Fruit fly (Drosophila melanogaster) whole organism, wandering third instar larva: ENCODE measurements around the gene CG17472.

Source experiments
- Abd-B ChIP-seq: fragments of >200 bp; optimal IDR thresholded peaks from 2 replicates; lab custom pipeline; 2017; ENCODE audit warnings: missing biosample characterization, missing genetic modification characterization
- CG32264 ChIP-seq: fragments of 200-800 bp; sonication (Bioruptor generic); optimal IDR thresholded peaks from 2 replicates; lab custom pipeline; 2016; ENCODE audit warnings: missing biosample characterization, missing genetic modification characterization
- CG9705 ChIP-seq: fragments of 200-800 bp; sonication (Bioruptor generic); optimal IDR thresholded peaks from 2 replicates; lab custom pipeline; 2018; ENCODE audit warnings: missing biosample characterization, mild to moderate bottlenecking, missing genetic modification characterization
- CrebA ChIP-seq: fragments of 200-800 bp; sonication (Bioruptor generic); optimal IDR thresholded peaks from 2 replicates; lab custom pipeline; 2016; ENCODE audit warnings: missing biosample characterization, mild to moderate bottlenecking, missing genetic modification characterization, borderline replicate concordance
- Dfd ChIP-seq: fragments of >200 bp; optimal IDR thresholded peaks from 2 replicates; lab custom pipeline; 2017; ENCODE audit warnings: missing biosample characterization, missing genetic modification characterization
- GATAd ChIP-seq: sonication (Bioruptor generic); optimal IDR thresholded peaks from 2 replicates; lab custom pipeline; 2016; ENCODE audit warnings: missing biosample characterization, missing genetic modification characterization
- HLH106 ChIP-seq: fragments of 200-800 bp; optimal IDR thresholded peaks from 3 replicates; lab custom pipeline; 2019; ENCODE audit warnings: missing biosample characterization, mild to moderate bottlenecking, missing genetic modification characterization, moderate library complexity
- Hnf4 ChIP-seq: fragments of 200-800 bp; sonication (Bioruptor generic); optimal IDR thresholded peaks from 2 replicates; lab custom pipeline; 2016; ENCODE audit warnings: missing biosample characterization, mild to moderate bottlenecking, missing genetic modification characterization
- Hr78 ChIP-seq: fragments of >200 bp; optimal IDR thresholded peaks from 2 replicates; lab custom pipeline; 2017; ENCODE audit warnings: missing biosample characterization, missing genetic modification characterization
- Hr83 ChIP-seq: fragments of 200-300 bp; sonication (Bioruptor generic); optimal IDR thresholded peaks from 2 replicates; lab custom pipeline; 2016; ENCODE audit warnings: missing biosample characterization, mild to moderate bottlenecking, missing genetic modification characterization, moderate library complexity; ENCODE audit not compliant: poor library complexity, severe bottlenecking
- Jra ChIP-seq: sonication (Bioruptor generic); optimal IDR thresholded peaks from 2 replicates; lab custom pipeline; 2016; ENCODE audit warnings: missing biosample characterization, missing genetic modification characterization
- Mio ChIP-seq: sonication (Bioruptor generic); optimal IDR thresholded peaks from 2 replicates; lab custom pipeline; 2016; ENCODE audit warnings: missing biosample characterization, missing genetic modification characterization
- Myc ChIP-seq: fragments of >200 bp; optimal IDR thresholded peaks from 2 replicates; lab custom pipeline; 2017
- N ChIP-seq: fragments of >200 bp; optimal IDR thresholded peaks from 2 replicates; lab custom pipeline; 2018; ENCODE audit warnings: missing biosample characterization, missing external identifiers, missing genetic modification characterization
- Rel ChIP-seq, 2 experiments: fragments of 200-800 bp; sonication (Bioruptor generic) in 1 of 2; optimal IDR thresholded peaks; 2 replicates in 1 of 2; 3 replicates in 1 of 2; lab custom pipeline; 2016 to 2019; ENCODE audit warnings: mild to moderate bottlenecking in 2 of 2, missing biosample characterization in 2 of 2, missing genetic modification characterization in 2 of 2, moderate library complexity in 1 of 2
- Sp1 ChIP-seq: fragments of 200-800 bp; sonication (Bioruptor generic); optimal IDR thresholded peaks from 3 replicates; lab custom pipeline; 2019; ENCODE audit warnings: missing biosample characterization, mild to moderate bottlenecking, missing genetic modification characterization, moderate library complexity
- Vsx2 ChIP-seq: fragments of 200-300, 225-300 bp; sonication (Bioruptor generic); optimal IDR thresholded peaks from 2 replicates; lab custom pipeline; 2018; ENCODE audit warnings: missing biosample characterization, missing genetic modification characterization; ENCODE audit not compliant: partially characterized antibody
- br ChIP-seq: fragments of 200-800 bp; sonication (Bioruptor generic); optimal IDR thresholded peaks from 2 replicates; lab custom pipeline; 2016; ENCODE audit warnings: missing biosample characterization, missing genetic modification characterization
- brk ChIP-seq: fragments of 200-800 bp; sonication (Bioruptor generic); optimal IDR thresholded peaks from 2 replicates; lab custom pipeline; 2016; ENCODE audit warnings: missing biosample characterization, mild to moderate bottlenecking, missing genetic modification characterization
- dl ChIP-seq, 2 experiments: fragments of 175-275, 200-275 bp in 1 of 2; fragments of 200-275 bp in 1 of 2; sonication (Bioruptor generic); optimal IDR thresholded peaks; lab custom pipeline; 2018; ENCODE audit warnings: mild to moderate bottlenecking in 2 of 2, missing biosample characterization in 2 of 2, missing genetic modification characterization in 2 of 2, moderate library complexity in 2 of 2; ENCODE audit not compliant: partially characterized antibody in 2 of 2, insufficient read depth in 1 of 2
- dsf ChIP-seq: sonication (Bioruptor generic); optimal IDR thresholded peaks from 2 replicates; lab custom pipeline; 2016; ENCODE audit warnings: missing biosample characterization, missing genetic modification characterization, borderline replicate concordance
- ey ChIP-seq: fragments of 200-800 bp; sonication (Bioruptor generic); optimal IDR thresholded peaks from 2 replicates; lab custom pipeline; 2016; ENCODE audit warnings: missing biosample characterization, missing genetic modification characterization
- foxo ChIP-seq, 2 experiments: fragments of 200-800 bp; sonication (Bioruptor generic); optimal IDR thresholded peaks; 2 replicates in 1 of 2; 3 replicates in 1 of 2; lab custom pipeline; 2016 to 2017; ENCODE audit warnings: missing biosample characterization in 2 of 2, missing genetic modification characterization in 2 of 2
- h ChIP-seq: fragments of 200-800 bp; sonication (Bioruptor generic); optimal IDR thresholded peaks from 3 replicates; lab custom pipeline; 2016; ENCODE audit warnings: missing biosample characterization, mild to moderate bottlenecking, missing genetic modification characterization
- jim ChIP-seq: fragments of 175-275, 200-325 bp; sonication (Bioruptor generic); optimal IDR thresholded peaks from 2 replicates; lab custom pipeline; 2016; ENCODE audit warnings: missing biosample characterization, mild to moderate bottlenecking, missing genetic modification characterization
- psq ChIP-seq: fragments of 200-800 bp; sonication (Bioruptor generic); optimal IDR thresholded peaks from 3 replicates; lab custom pipeline; 2017; ENCODE audit warnings: missing biosample characterization, mild to moderate bottlenecking, missing genetic modification characterization, moderate library complexity
- sage ChIP-seq: fragments of 200-800 bp; sonication (Bioruptor generic); optimal IDR thresholded peaks from 2 replicates; lab custom pipeline; 2016; ENCODE audit warnings: missing biosample characterization, mild to moderate bottlenecking, missing genetic modification characterization
- sv ChIP-seq: fragments of 200-800 bp; sonication (Bioruptor generic); optimal IDR thresholded peaks from 3 replicates; lab custom pipeline; 2016; ENCODE audit warnings: missing biosample characterization, missing genetic modification characterization
- tai ChIP-seq: sonication (Bioruptor generic); optimal IDR thresholded peaks from 2 replicates; lab custom pipeline; 2016; ENCODE audit warnings: missing biosample characterization, missing genetic modification characterization
- usp ChIP-seq: fragments of >200 bp; optimal IDR thresholded peaks from 2 replicates; lab custom pipeline; 2017; ENCODE audit warnings: missing biosample characterization, missing genetic modification characterization
- woc ChIP-seq: sonication (Bioruptor generic); optimal IDR thresholded peaks from 2 replicates; lab custom pipeline; 2016; ENCODE audit warnings: missing biosample characterization, mild to moderate bottlenecking, missing genetic modification characterization

CG17472 gene

DNA sequence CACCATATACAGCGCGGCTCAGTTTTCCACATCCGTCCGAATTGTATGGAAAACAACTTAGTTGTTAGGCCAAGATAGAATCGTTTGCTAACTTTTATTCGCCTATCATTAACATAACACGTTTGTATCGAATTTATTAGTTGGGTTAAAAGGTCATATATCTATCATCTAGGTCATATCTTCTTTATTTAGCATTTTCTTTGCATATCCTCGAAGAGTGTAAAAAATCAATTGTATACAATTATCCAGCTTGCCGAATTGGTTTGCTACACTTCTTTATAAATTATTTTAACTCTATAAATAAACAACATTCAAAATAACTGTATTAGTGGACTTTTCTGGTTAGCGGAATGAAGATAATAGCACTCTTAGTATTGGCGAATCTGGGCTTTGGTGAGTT lies at the start of gene CG17472:
Gene CG17472, plus strand, starts transcription at position 301 of the 400 bp plus-strand sequence.
- no peak for TF ChIP-seq Sp1 (GFP tag; lab: Kevin White, UChicago)
- TF ChIP-seq CG32264: no peak
- TF ChIP-seq Hr83 (GFP tag; lab: Kevin White, UChicago): no peak
- TF ChIP-seq h (GFP tag; lab: Kevin White, UChicago): no peak
- TF ChIP-seq jim (GFP tag; lab: Kevin White, UChicago): no peak
- TF ChIP-seq Myc: no peak
- no peak for TF ChIP-seq psq
- TF ChIP-seq ey: no peak
- TF ChIP-seq usp (GFP tag; lab: Kevin White, UChicago): no peak
- TF ChIP-seq Rel (GFP tag; optimal IDR thresholded peaks at IDR 0.05; lab: Kevin White, UChicago): no peak
- no peak for TF ChIP-seq Rel (tag; optimal IDR thresholded peaks at IDR 0.05; lab: Kevin White, UChicago)
- TF ChIP-seq Dfd (GFP tag; lab: Kevin White, UChicago): no peak
- no peak for TF ChIP-seq sv (GFP tag; lab: Kevin White, UChicago)

DNA sequence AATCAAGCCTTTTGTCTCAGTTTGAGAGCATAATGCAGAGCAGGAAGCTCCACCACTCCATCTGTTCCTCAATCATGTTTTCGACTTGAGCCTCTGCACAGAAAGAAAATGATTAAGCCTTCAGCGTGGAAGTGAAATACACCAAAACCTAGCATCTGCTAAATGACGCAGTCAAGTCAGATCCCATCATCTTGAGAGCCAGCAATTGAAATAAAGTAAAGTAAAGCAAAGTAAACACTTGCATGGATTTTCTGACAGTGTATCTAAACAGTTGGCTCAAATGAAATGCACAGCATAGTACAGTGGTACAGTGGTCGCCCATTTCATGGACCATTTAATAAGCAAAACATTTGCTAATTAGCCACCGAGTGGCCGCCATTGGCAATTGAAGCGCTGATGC lies 36.6 kb upstream of the CG17472 start:
- TF ChIP-seq psq (no peak), woc (GFP tag; lab: Kevin White, UChicago) (no peak), foxo (GFP tag; optimal IDR thresholded peaks at IDR 0.05; lab: Kevin White, UChicago) (no peak), CG9705 (GFP tag; lab: Kevin White, UChicago) (no peak), CrebA (GFP tag; lab: Kevin White, UChicago) (no peak), brk (GFP tag; lab: Kevin White, UChicago) (no peak), Hnf4 (no peak), GATAd (GFP tag; lab: Kevin White, UChicago) (no peak), sage (no peak), tai (no peak), Vsx2 (GFP tag; lab: Kevin White, UChicago) (no peak), ey (no peak), Rel (GFP tag; optimal IDR thresholded peaks at IDR 0.05; lab: Kevin White, UChicago) (no peak), Rel (tag; optimal IDR thresholded peaks at IDR 0.05; lab: Kevin White, UChicago) (no peak), HLH106 (no peak)
- TF ChIP-seq, all 38 proteins: peak for 0

DNA sequence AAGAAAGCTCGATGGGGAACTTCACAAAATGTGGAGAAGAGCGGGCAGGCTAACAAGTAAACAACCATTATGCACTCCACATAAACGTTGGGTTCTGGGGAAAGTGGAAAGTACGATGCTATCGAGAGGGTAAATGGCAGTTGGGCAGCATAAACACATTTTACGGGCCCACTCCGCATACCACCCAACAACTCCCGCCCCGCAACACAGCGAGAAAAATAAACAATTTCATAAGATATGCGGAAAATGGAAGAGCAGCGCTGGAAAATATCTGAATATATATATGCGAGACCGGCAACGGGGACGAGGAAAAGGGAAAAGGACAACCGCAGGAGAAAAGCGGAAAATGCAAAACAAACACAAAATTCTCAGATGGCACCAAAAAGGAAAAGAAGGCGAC lies 33.0 kb upstream of the CG17472 start:
- no peak for TF ChIP-seq psq
- no peak for TF ChIP-seq ey
- TF ChIP-seq Jra (GFP tag; lab: Kevin White, UChicago): no peak
- no peak for TF ChIP-seq Mio (GFP tag; lab: Kevin White, UChicago)
- TF ChIP-seq CrebA (GFP tag; lab: Kevin White, UChicago): no peak
- TF ChIP-seq jim (GFP tag; lab: Kevin White, UChicago): no peak
- TF ChIP-seq Dfd (GFP tag; lab: Kevin White, UChicago): no peak
- no peak for TF ChIP-seq CG9705 (GFP tag; lab: Kevin White, UChicago)
- TF ChIP-seq sv (GFP tag; lab: Kevin White, UChicago): no peak
- TF ChIP-seq N (GFP tag; lab: Kevin White, UChicago): no peak
- TF ChIP-seq dl (GFP tag; optimal IDR thresholded peaks at IDR 0.05; lab: Kevin White, UChicago; ENCODE audit: insufficient read depth in 1 of 2, partially characterized antibody in 2 of 2): no peak

DNA sequence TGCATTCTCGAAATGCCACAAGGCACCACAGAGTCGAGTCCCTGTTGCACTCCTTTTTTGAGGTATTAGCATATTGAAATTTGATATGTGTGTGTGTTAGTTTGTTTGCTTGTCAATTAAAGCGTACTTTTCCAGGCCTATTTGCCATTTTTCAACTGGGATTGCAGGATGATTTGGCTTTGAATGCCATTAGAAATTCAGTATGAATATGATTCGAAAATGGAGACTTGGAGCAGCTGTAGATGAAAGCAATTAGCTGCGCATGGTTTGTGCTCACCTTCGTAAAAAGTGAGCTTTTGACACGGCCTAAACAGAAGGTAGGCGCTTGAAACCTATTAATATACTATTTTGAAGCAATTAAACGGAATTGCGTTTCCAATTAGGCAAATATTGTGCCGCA lies 30.2 kb upstream of the CG17472 start, which contains the start of gene CG31677:
Gene CG31677, minus strand, starts transcription at position 101 of the 400 bp plus-strand sequence.
- TF ChIP-seq tai (no peak), N (GFP tag; lab: Kevin White, UChicago) (no peak), Hr78 (GFP tag; lab: Kevin White, UChicago) (no peak), brk (GFP tag; lab: Kevin White, UChicago) (no peak), woc (GFP tag; lab: Kevin White, UChicago) (no peak), sage (no peak), Sp1 (GFP tag; lab: Kevin White, UChicago) (no peak), h (GFP tag; lab: Kevin White, UChicago) (no peak), Abd-B (GFP tag; lab: Kevin White, UChicago) (no peak), jim (GFP tag; lab: Kevin White, UChicago) (no peak), Vsx2 (GFP tag; lab: Kevin White, UChicago) (no peak), br (GFP tag; lab: Kevin White, UChicago) (no peak), foxo (GFP tag; optimal IDR thresholded peaks at IDR 0.05; lab: Kevin White, UChicago) (no peak), Dfd (GFP tag; lab: Kevin White, UChicago) (no peak), dsf (no peak)
